Worm (Caenorhabditis elegans) whole organism, L3 larva: ENCODE results near the gene nhr-249.

Experiments used
- R02D3.7 ChIP-seq: fragments of 150-350 bp; optimal IDR thresholded peaks from 2 replicates; lab custom pipeline; 2014; ENCODE audit warnings: missing biosample characterization, missing genetic modification characterization
- aly-2 ChIP-seq: fragments of 150-350 bp; optimal IDR thresholded peaks from 2 replicates; lab custom pipeline; 2014; ENCODE audit warnings: missing biosample characterization, missing genetic modification characterization
- ama-1 ChIP-seq: fragments of 150-350 bp; optimal IDR thresholded peaks from 2 replicates; lab custom pipeline; 2018
- ceh-9 ChIP-seq: sonication (generic microtip); optimal IDR thresholded peaks from 2 replicates; lab custom pipeline; 2018; ENCODE audit warnings: missing biosample characterization, missing genetic modification characterization
- daf-12 ChIP-seq: fragments of 150-350 bp; optimal IDR thresholded peaks from 2 replicates; lab custom pipeline; 2014; ENCODE audit warnings: missing biosample characterization, missing genetic modification reagents, missing genetic modification characterization
- elt-2 ChIP-seq: sonication (generic microtip); optimal IDR thresholded peaks from 2 replicates; lab custom pipeline; 2016; ENCODE audit warnings: missing genetic modification reagents, mild to moderate bottlenecking, missing genetic modification characterization, missing compliant biosample characterization
- lin-39 ChIP-seq: fragments of 150-350 bp; optimal IDR thresholded peaks from 2 replicates; lab custom pipeline; 2018; ENCODE audit warnings: missing biosample characterization, missing genetic modification reagents, missing genetic modification characterization
- mdl-1 ChIP-seq: fragments of 150-350 bp; optimal IDR thresholded peaks from 2 replicates; lab custom pipeline; 2014; ENCODE audit warnings: missing biosample characterization, missing genetic modification characterization
- nhr-12 ChIP-seq: fragments of 150-350 bp; optimal IDR thresholded peaks from 2 replicates; lab custom pipeline; 2014; ENCODE audit warnings: missing biosample characterization, missing genetic modification characterization
- sea-2 ChIP-seq: fragments of 150-350 bp; sonication (generic microtip); optimal IDR thresholded peaks from 4 replicates; lab custom pipeline; 2014; ENCODE audit warnings: missing biosample characterization, missing genetic modification reagents, missing genetic modification characterization
- skn-1 ChIP-seq: fragments of 150-350 bp; optimal IDR thresholded peaks from 2 replicates; lab custom pipeline; 2014; ENCODE audit warnings: missing biosample characterization, missing genetic modification characterization
- unc-62 ChIP-seq: fragments of 150-350 bp; sonication (generic microtip); optimal IDR thresholded peaks from 4 replicates; lab custom pipeline; 2014; ENCODE audit warnings: missing biosample characterization, missing genetic modification reagents, missing genetic modification characterization
- zag-1 ChIP-seq: fragments of 150-350 bp; optimal IDR thresholded peaks from 2 replicates; lab custom pipeline; 2014; ENCODE audit warnings: missing biosample characterization, missing genetic modification characterization
- ztf-11 ChIP-seq: fragments of 150-350 bp; optimal IDR thresholded peaks from 2 replicates; lab custom pipeline; 2014; ENCODE audit warnings: missing biosample characterization, missing genetic modification characterization

- TF ChIP-seq elt-2 (tag; lab: Kevin White, UChicago), result no peak
- no peak for TF ChIP-seq R02D3.7 (tag; lab: Kevin White, UChicago)
- no peak for TF ChIP-seq ztf-11 (tag; lab: Kevin White, UChicago)
- no peak for TF ChIP-seq mdl-1 (tag; lab: Kevin White, UChicago)
- TF ChIP-seq nhr-12 (tag; lab: Kevin White, UChicago), result no peak
- no peak for TF ChIP-seq unc-62 (GFP tag; lab: Kevin White, UChicago)
- TF ChIP-seq aly-2 (tag; lab: Kevin White, UChicago), result no peak
- TF ChIP-seq sea-2, result no peak
- no peak for TF ChIP-seq daf-12
- no peak for TF ChIP-seq skn-1 (tag; lab: Kevin White, UChicago)
- TF ChIP-seq zag-1 (tag; lab: Kevin White, UChicago), result no peak
- TF ChIP-seq lin-39 (tag; lab: Kevin White, UChicago), result no peak
- TF ChIP-seq ama-1 (lab: Kevin White, UChicago), result no peak
- TF ChIP-seq ceh-9 (tag; lab: Kevin White, UChicago), result no peak
Observed at ce11 chrIV:7017123-7017674, 44.9 kb upstream of the nhr-249 start, which contains the start of gene gldi-4.
